Fruit fly (Drosophila melanogaster) ovary, adult (tissue): ENCODE results near the gene CG1750.

Experiments
- CG17801 ChIP-seq: fragments of 200-800 bp; optimal IDR thresholded peaks from 2 replicates; lab custom pipeline; 2019; ENCODE audit warnings: missing biosample characterization, mild to moderate bottlenecking, missing genetic modification characterization, moderate library complexity; ENCODE audit not compliant: partially characterized antibody

Gene CG1750

dm6 chr3R:31254808-31255207 lies at the start of gene CG1750, which contains the start of gene spn-F:
Gene CG1750, minus strand, starts transcription at chr3R:31254900.
Gene spn-F, plus strand, starts transcription at chr3R:31255127.
- TF ChIP-seq CG17801 (GFP tag; lab: Kevin White, UChicago), result peak; percentile 54

- no peak for TF ChIP-seq CG17801 (GFP tag; lab: Kevin White, UChicago)
Measured at dm6 chr3R:31301527-31301926, 46.8 kb upstream of the CG1750 start.

- TF ChIP-seq CG17801 (GFP tag; lab: Kevin White, UChicago), result no peak
Measured at dm6 chr3R:31296989-31297388, 42.3 kb upstream of the CG1750 start.

dm6 chr3R:31295694-31296093 lies 41.0 kb upstream of the CG1750 start:
- TF ChIP-seq CG17801 (GFP tag; lab: Kevin White, UChicago), result no peak

- no peak for TF ChIP-seq CG17801 (GFP tag; lab: Kevin White, UChicago)
Measured at dm6 chr3R:31290195-31290594, 35.5 kb upstream of the CG1750 start.

- TF ChIP-seq CG17801 (GFP tag; lab: Kevin White, UChicago), result no peak
Measured at dm6 chr3R:31287522-31287921, 32.8 kb upstream of the CG1750 start.

- TF ChIP-seq CG17801 (GFP tag; lab: Kevin White, UChicago), result no peak
Measured at dm6 chr3R:31285791-31286190, 31.1 kb upstream of the CG1750 start.

dm6 chr3R:31270783-31271427 lies 16.2 kb upstream of the CG1750 start:
- no peak for TF ChIP-seq CG17801 (GFP tag; lab: Kevin White, UChicago)

dm6 chr3R:31265430-31265829 lies 10.7 kb upstream of the CG1750 start, which contains the start of gene ppk24:
Gene ppk24, plus strand, starts transcription at chr3R:31265730.
- no peak for TF ChIP-seq CG17801 (GFP tag; lab: Kevin White, UChicago)

- peak; percentile 0 for TF ChIP-seq CG17801 (GFP tag; lab: Kevin White, UChicago)
Measured at dm6 chr3R:31263934-31264333, 9.2 kb upstream of the CG1750 start.

- no peak for TF ChIP-seq CG17801 (GFP tag; lab: Kevin White, UChicago)
Measured at dm6 chr3R:31262298-31262697, 7.6 kb upstream of the CG1750 start, which contains the start of gene CAH5. Gene CAH5, plus strand, starts transcription at chr3R:31262598.

- no peak for TF ChIP-seq CG17801 (GFP tag; lab: Kevin White, UChicago)
Measured at dm6 chr3R:31259947-31260346, 5.2 kb upstream of the CG1750 start, which contains the start of gene CAH16. Gene CAH16, plus strand, starts transcription at chr3R:31260247.

dm6 chr3R:31257299-31257698 lies 2.6 kb upstream of the CG1750 start, which contains the start of gene CAH6:
Gene CAH6, plus strand, starts transcription at chr3R:31257599.
- no peak for TF ChIP-seq CG17801 (GFP tag; lab: Kevin White, UChicago)

dm6 chr3R:31252093-31252962 lies 2.4 kb downstream of the CG1750 start, which contains the start of the genes qless and mRpL32:
Gene qless, minus strand, starts transcription at chr3R:31252608.
Gene mRpL32, plus strand, starts transcription at chr3R:31252872.
- TF ChIP-seq CG17801 (GFP tag; lab: Kevin White, UChicago), result peak; percentile 51

- no peak for TF ChIP-seq CG17801 (GFP tag; lab: Kevin White, UChicago)
Measured at dm6 chr3R:31251130-31251770, 3.5 kb downstream of the CG1750 start.
